Worm (Caenorhabditis elegans) whole organism, L4 larva: Measurements from ENCODE around the gene F21D5.6.

Experiments
- F49E8.2 ChIP-seq: sonication (generic microtip); optimal IDR thresholded peaks from 2 replicates; lab custom pipeline; 2016; ENCODE audit warnings: missing compliant biosample characterization, mild to moderate bottlenecking, missing genetic modification characterization, borderline replicate concordance
- R02D3.7 ChIP-seq: fragments of 150-350 bp; sonication (generic microtip); optimal IDR thresholded peaks from 3 replicates; lab custom pipeline; 2014; ENCODE audit warnings: missing biosample characterization, missing genetic modification characterization
- T20F7.1 ChIP-seq: fragments of 200-800 bp; sonication (Bioruptor generic); optimal IDR thresholded peaks from 2 replicates; lab custom pipeline; 2018; ENCODE audit warnings: mild to moderate bottlenecking, missing genetic modification characterization, missing compliant biosample characterization
- aha-1 ChIP-seq: fragments of 150-350 bp; peaks from one replicate; lab custom pipeline; 2014; ENCODE audit warnings: missing biosample characterization, missing genetic modification characterization
- ceh-20 ChIP-seq: fragments of 200-800 bp; sonication (Bioruptor generic); IDR thresholded peaks from 2 replicates; pipeline ENCODE4 v1.3.6; 2022; ENCODE audit warnings: missing genetic modification reagents, missing genetic modification characterization, missing compliant biosample characterization
- ceh-32 ChIP-seq: sonication (generic microtip); optimal IDR thresholded peaks from 2 replicates; lab custom pipeline; 2016; ENCODE audit warnings: mild to moderate bottlenecking, missing genetic modification characterization, missing compliant biosample characterization; ENCODE audit not compliant: poor library complexity
- ceh-62 ChIP-seq: sonication (generic microtip); optimal IDR thresholded peaks from 2 replicates; lab custom pipeline; 2017; ENCODE audit warnings: missing biosample characterization, missing genetic modification characterization
- ces-1 ChIP-seq: fragments of 150-350 bp; sonication (generic microtip); optimal IDR thresholded peaks from 4 replicates; lab custom pipeline; 2014; ENCODE audit warnings: missing biosample characterization, missing genetic modification reagents, missing genetic modification characterization
- cey-2 ChIP-seq: sonication (generic microtip); optimal IDR thresholded peaks from 3 replicates; lab custom pipeline; 2017; ENCODE audit warnings: missing genetic modification characterization, mild to moderate bottlenecking, missing compliant biosample characterization, antibody characterized with exemption, borderline replicate concordance; ENCODE audit not compliant: insufficient read depth
- ctbp-1 ChIP-seq: fragments of 200-800 bp; sonication (Bioruptor generic); IDR thresholded peaks from 2 replicates; pipeline ENCODE4 v1.3.6; 2022; ENCODE audit warnings: missing genetic modification reagents, missing genetic modification characterization, missing compliant biosample characterization
- daf-16 ChIP-seq, 3 experiments: sonication (generic microtip); optimal IDR thresholded peaks; 2 replicates each; lab custom pipeline; 2016 to 2017; ENCODE audit warnings: missing genetic modification characterization in 3 of 3, missing genetic modification reagents in 3 of 3, mild to moderate bottlenecking in 2 of 3, missing compliant biosample characterization in 2 of 3, missing biosample characterization in 1 of 3, moderate library complexity in 1 of 3
- dmd-8 ChIP-seq: fragments of 200-800 bp; sonication (Bioruptor generic); IDR thresholded peaks from 2 replicates; pipeline ENCODE4 v1.3.6; 2022; ENCODE audit warnings: missing genetic modification characterization, missing compliant biosample characterization
- dmd-9 ChIP-seq: fragments of 200-800 bp; sonication (Bioruptor generic); IDR thresholded peaks from 2 replicates; pipeline ENCODE4 v1.3.6; 2022; ENCODE audit warnings: missing genetic modification reagents, missing genetic modification characterization, missing compliant biosample characterization
- duxl-1 ChIP-seq: sonication (generic microtip); optimal IDR thresholded peaks from 2 replicates; lab custom pipeline; 2016; ENCODE audit warnings: mild to moderate bottlenecking, missing genetic modification characterization, moderate library complexity, missing compliant biosample characterization; ENCODE audit not compliant: poor library complexity
- fkh-10 ChIP-seq: fragments of 150-350 bp; optimal IDR thresholded peaks from 2 replicates; lab custom pipeline; 2014; ENCODE audit warnings: missing biosample characterization, missing genetic modification reagents, missing genetic modification characterization
- fos-1 ChIP-seq: fragments of 150-350 bp; optimal IDR thresholded peaks from 2 replicates; lab custom pipeline; 2014; ENCODE audit warnings: missing biosample characterization, missing genetic modification characterization
- hif-1 ChIP-seq, 2 experiments: sonication (generic microtip); optimal IDR thresholded peaks; 2 replicates each; lab custom pipeline; 2016 to 2017; ENCODE audit warnings: missing compliant biosample characterization in 2 of 2, missing genetic modification characterization in 2 of 2, missing genetic modification reagents in 2 of 2, missing genotype in 2 of 2, mild to moderate bottlenecking in 1 of 2
- hlh-11 ChIP-seq: fragments of 200-800 bp; sonication (Bioruptor generic); optimal IDR thresholded peaks from 2 replicates; lab custom pipeline; 2018; ENCODE audit warnings: mild to moderate bottlenecking, missing genetic modification characterization, missing compliant biosample characterization
- lim-7 ChIP-seq: fragments of 200-800 bp; sonication (Bioruptor generic); IDR thresholded peaks from 2 replicates; pipeline ENCODE4 v1.3.6; 2022; ENCODE audit warnings: missing genetic modification characterization, missing compliant biosample characterization
- lin-1 ChIP-seq: fragments of 200-800 bp; sonication (Bioruptor generic); IDR thresholded peaks from 2 replicates; pipeline ENCODE4 v1.3.6; 2022; ENCODE audit warnings: missing genetic modification reagents, missing genetic modification characterization, missing compliant biosample characterization
- lin-15B ChIP-seq: fragments of 150-350 bp; sonication (generic microtip); optimal IDR thresholded peaks from 3 replicates; lab custom pipeline; 2014; ENCODE audit warnings: missing biosample characterization, missing genetic modification characterization
- lin-29 ChIP-seq: fragments of 200-800 bp; sonication (Bioruptor generic); IDR thresholded peaks from 2 replicates; pipeline ENCODE4 v1.3.6; 2022; ENCODE audit warnings: missing genetic modification reagents, missing genetic modification characterization, missing compliant biosample characterization
- lir-3 ChIP-seq: sonication (generic microtip); optimal IDR thresholded peaks from 2 replicates; lab custom pipeline; 2016; ENCODE audit warnings: mild to moderate bottlenecking, missing genetic modification characterization, missing compliant biosample characterization
- lsy-2 ChIP-seq, 2 experiments: fragments of 150-350 bp in 1 of 2; sonication (generic microtip) in 1 of 2; optimal IDR thresholded peaks; 2 replicates each; lab custom pipeline; 2014 to 2017; ENCODE audit warnings: missing biosample characterization in 2 of 2, missing genetic modification characterization in 2 of 2
- mxl-2 ChIP-seq: fragments of 200-800 bp; sonication (Bioruptor generic); conservative IDR thresholded peaks from 2 replicates; pipeline ENCODE4 v1.3.6; 2022; ENCODE audit warnings: missing genetic modification reagents, missing genetic modification characterization, missing compliant biosample characterization
- nhr-28 ChIP-seq: fragments of 150-350 bp; optimal IDR thresholded peaks from 2 replicates; lab custom pipeline; 2014; ENCODE audit warnings: missing biosample characterization, missing genetic modification characterization
- pqm-1 ChIP-seq: sonication (generic microtip); optimal IDR thresholded peaks from 2 replicates; lab custom pipeline; 2017; ENCODE audit warnings: missing biosample characterization, missing genetic modification characterization
- set-16 ChIP-seq: fragments of 200-800 bp; sonication (Bioruptor generic); IDR thresholded peaks from 2 replicates; pipeline ENCODE4 v1.3.6; 2022; ENCODE audit warnings: missing genetic modification reagents, missing genetic modification characterization, missing compliant biosample characterization
- spr-1 ChIP-seq: sonication (generic microtip); optimal IDR thresholded peaks from 2 replicates; lab custom pipeline; 2016; ENCODE audit warnings: mild to moderate bottlenecking, missing genetic modification characterization, missing compliant biosample characterization
- zag-1 ChIP-seq: fragments of 150-350 bp; optimal IDR thresholded peaks from 2 replicates; lab custom pipeline; 2014; ENCODE audit warnings: missing biosample characterization, missing genetic modification characterization
- zfp-3 ChIP-seq: fragments of 200-800 bp; sonication (Bioruptor generic); conservative IDR thresholded peaks from 2 replicates; pipeline ENCODE4 v1.3.6; 2022; ENCODE audit warnings: missing genetic modification reagents, missing genetic modification characterization, missing compliant biosample characterization
- zip-2 ChIP-seq: fragments of 150-350 bp; optimal IDR thresholded peaks from 2 replicates; lab custom pipeline; 2014; ENCODE audit warnings: missing biosample characterization, missing genetic modification characterization

The F21D5.6 gene

ce11 chrIV:8729636-8730035 is 11.6 kb downstream of the F21D5.6 start (continued):
- TF ChIP-seq lin-29 (no peak), mxl-2 (GFP tag; lab: Robert Waterston, UW) (no peak), zfp-3 (GFP tag; lab: Robert Waterston, UW) (no peak), ceh-32 (tag; lab: Kevin White, UChicago) (no peak), set-16 (GFP tag; lab: Robert Waterston, UW) (no peak), ctbp-1 (GFP tag; lab: Robert Waterston, UW) (no peak)

ce11 chrIV:8728122-8728521 is 13.1 kb downstream of the F21D5.6 start, which contains the start of gene otub-3:
Gene otub-3, plus strand, starts transcription at chrIV:8728177.
- TF ChIP-seq F49E8.2 (peak; percentile 15), lir-3 (tag; lab: Kevin White, UChicago) (no peak)
- TF ChIP-seq, all 104 proteins: peak for 1

ce11 chrIV:8725345-8725744 is 15.8 kb downstream of the F21D5.6 start, which contains the start of gene pgm-3:
Gene pgm-3, plus strand, starts transcription at chrIV:8725722.
- TF ChIP-seq daf-16 (GFP tag; optimal IDR thresholded peaks at IDR 0.05; lab: Kevin White, UChicago) = no peak
- TF ChIP-seq daf-16 (tag; optimal IDR thresholded peaks at IDR 0.05; lab: Kevin White, UChicago) = peak; percentile 77
- TF ChIP-seq hlh-11 (tag; lab: Kevin White, UChicago) = peak; percentile 22
- TF ChIP-seq pqm-1 (tag; lab: Kevin White, UChicago) = peak; percentile 63
- TF ChIP-seq nhr-28 (tag; lab: Kevin White, UChicago) = peak; percentile 64
- no peak for TF ChIP-seq zip-2 (tag; lab: Kevin White, UChicago)
- TF ChIP-seq T20F7.1 = peak; percentile 84
- peak; percentile 15 for TF ChIP-seq R02D3.7 (tag; lab: Kevin White, UChicago)
- TF ChIP-seq dmd-8 = no peak
- TF ChIP-seq, all 104 proteins: peak for 6

ce11 chrIV:8724907-8725306 is 16.3 kb downstream of the F21D5.6 start:
- TF ChIP-seq fos-1 (tag; lab: Kevin White, UChicago) (no peak), aha-1 (tag; lab: Kevin White, UChicago) (no peak), fkh-10 (no peak), ces-1 (GFP tag; lab: Kevin White, UChicago) (no peak), zfp-3 (GFP tag; lab: Robert Waterston, UW) (no peak), hlh-11 (tag; lab: Kevin White, UChicago) (no peak), lin-15B (tag; lab: Kevin White, UChicago) (no peak), spr-1 (tag; lab: Kevin White, UChicago) (no peak), lim-7 (GFP tag; lab: Robert Waterston, UW) (no peak), R02D3.7 (tag; lab: Kevin White, UChicago) (no peak), lin-1 (GFP tag; lab: Robert Waterston, UW) (no peak), zag-1 (tag; lab: Kevin White, UChicago) (no peak)

ce11 chrIV:8723720-8724119 is 17.5 kb downstream of the F21D5.6 start, which contains the start of gene F21D5.9:
Gene F21D5.9, plus strand, starts transcription at chrIV:8724020.
- TF ChIP-seq dmd-9 (GFP tag; lab: Robert Waterston, UW) = no peak
- TF ChIP-seq aha-1 (tag; lab: Kevin White, UChicago) = no peak
- TF ChIP-seq ceh-62 = no peak
- no peak for TF ChIP-seq cey-2 (tag; lab: Kevin White, UChicago)
- TF ChIP-seq F49E8.2 = no peak
- TF ChIP-seq lim-7 (GFP tag; lab: Robert Waterston, UW) = no peak
- no peak for TF ChIP-seq ceh-20
- TF ChIP-seq lsy-2 (tag; optimal IDR thresholded peaks at IDR 0.05; lab: Kevin White, UChicago) = no peak
- TF ChIP-seq ces-1 (GFP tag; lab: Kevin White, UChicago) = no peak
- TF ChIP-seq lin-29 = no peak
- no peak for TF ChIP-seq duxl-1 (tag; lab: Kevin White, UChicago)
- no peak for TF ChIP-seq hif-1 (tag; optimal IDR thresholded peaks at IDR 0.05; lab: Kevin White, UChicago)
